Worm (Caenorhabditis elegans) whole organism, L2 larva: ENCODE results near the gene pqn-67.

ENCODE experiments used
- nhr-25 ChIP-seq: fragments of 150-350 bp; sonication (generic microtip); optimal IDR thresholded peaks from 3 replicates; lab custom pipeline; 2014; ENCODE audit warnings: missing biosample characterization, missing genetic modification characterization
- unc-62 ChIP-seq: fragments of 150-350 bp; optimal IDR thresholded peaks from 2 replicates; lab custom pipeline; 2014; ENCODE audit warnings: missing biosample characterization, missing genetic modification reagents, missing genetic modification characterization
- zag-1 ChIP-seq: fragments of 150-350 bp; optimal IDR thresholded peaks from 2 replicates; lab custom pipeline; 2014; ENCODE audit warnings: missing biosample characterization, missing genetic modification characterization
- ztf-1 ChIP-seq: fragments of 200-800 bp; sonication (Bioruptor generic); conservative IDR thresholded peaks from 2 replicates; pipeline ENCODE4 v1.3.6; 2022; ENCODE audit warnings: missing genetic modification characterization, missing compliant biosample characterization
- ztf-4 ChIP-seq: fragments of 150-350 bp; optimal IDR thresholded peaks from 2 replicates; lab custom pipeline; 2014; ENCODE audit warnings: missing biosample characterization, missing genetic modification characterization

DNA sequence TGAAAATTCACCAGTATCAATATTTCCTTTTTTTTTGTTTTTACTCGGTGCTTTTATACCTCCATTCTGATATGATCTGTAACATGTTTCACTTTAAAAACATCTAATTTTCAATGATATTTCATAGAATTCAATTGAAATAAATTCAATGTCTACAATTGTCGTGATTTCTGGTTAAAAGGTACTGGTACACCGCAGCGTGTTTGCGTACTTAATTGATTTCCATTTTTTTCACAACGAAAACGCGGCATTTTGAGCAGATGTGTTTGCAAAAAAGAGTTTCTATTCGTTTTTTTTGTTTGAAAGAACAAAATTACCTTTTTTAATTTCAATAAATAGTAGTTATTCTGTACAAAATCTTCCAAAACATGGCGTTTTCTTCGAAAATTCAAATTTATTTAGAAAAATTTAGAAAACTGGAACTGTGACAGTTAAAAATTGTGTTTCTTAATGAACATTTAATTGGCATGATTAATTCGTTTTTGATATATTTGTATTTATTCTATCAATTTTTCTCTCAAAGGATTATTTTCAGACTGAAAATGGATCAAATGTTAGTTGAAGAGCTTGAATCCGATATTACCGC lies 46.4 kb downstream of the pqn-67 start, which contains the start of gene pnn-1:
- TF ChIP-seq unc-62 (GFP tag; lab: Kevin White, UChicago) = no peak
- TF ChIP-seq ztf-1 (GFP tag; lab: Robert Waterston, UW) = no peak
- peak; percentile 61 for TF ChIP-seq nhr-25
- TF ChIP-seq zag-1 (tag; lab: Kevin White, UChicago) = no peak
- TF ChIP-seq ztf-4 (tag; lab: Kevin White, UChicago) = no peak
